Worm (Caenorhabditis elegans) whole organism, L3 larva: ENCODE results near the gene F46F5.8.

Experiments used
- aly-2 ChIP-seq: fragments of 150-350 bp; optimal IDR thresholded peaks from 2 replicates; lab custom pipeline; 2014; ENCODE audit warnings: missing biosample characterization, missing genetic modification characterization
- ama-1 ChIP-seq: fragments of 150-350 bp; optimal IDR thresholded peaks from 2 replicates; lab custom pipeline; 2018
- ceh-16 ChIP-seq: sonication (generic microtip); optimal IDR thresholded peaks from 2 replicates; lab custom pipeline; 2017; ENCODE audit warnings: missing biosample characterization, missing genetic modification characterization
- elt-2 ChIP-seq: sonication (generic microtip); optimal IDR thresholded peaks from 2 replicates; lab custom pipeline; 2016; ENCODE audit warnings: missing genetic modification reagents, mild to moderate bottlenecking, missing genetic modification characterization, missing compliant biosample characterization
- elt-3 ChIP-seq, 3 experiments: fragments of 150-350 bp in 1 of 3; sonication (generic microtip) in 2 of 3; optimal IDR thresholded peaks; 2 replicates in 2 of 3; 4 replicates in 1 of 3; lab custom pipeline; 2014 to 2017; ENCODE audit warnings: missing biosample characterization in 3 of 3, missing genetic modification characterization in 3 of 3
- nhr-25 ChIP-seq: sonication (generic microtip); optimal IDR thresholded peaks from 2 replicates; lab custom pipeline; 2017; ENCODE audit warnings: missing biosample characterization, missing genetic modification characterization
- nhr-67 ChIP-seq: fragments of 150-350 bp; optimal IDR thresholded peaks from 2 replicates; lab custom pipeline; 2014; ENCODE audit warnings: missing biosample characterization, missing genetic modification characterization
- pha-4 ChIP-seq: fragments of 150-350 bp; optimal IDR thresholded peaks from 2 replicates; lab custom pipeline; 2014; ENCODE audit warnings: missing biosample characterization, missing genetic modification reagents, missing genetic modification characterization
- skn-1 ChIP-seq: fragments of 150-350 bp; optimal IDR thresholded peaks from 2 replicates; lab custom pipeline; 2014; ENCODE audit warnings: missing biosample characterization, missing genetic modification characterization
- zag-1 ChIP-seq: fragments of 150-350 bp; optimal IDR thresholded peaks from 2 replicates; lab custom pipeline; 2014; ENCODE audit warnings: missing biosample characterization, missing genetic modification characterization
- ztf-11 ChIP-seq: fragments of 150-350 bp; optimal IDR thresholded peaks from 2 replicates; lab custom pipeline; 2014; ENCODE audit warnings: missing biosample characterization, missing genetic modification characterization

ce11 chrII:821514-821913 lies at the start of gene F46F5.8:
- TF ChIP-seq ztf-11 (tag; lab: Kevin White, UChicago), result no peak
- no peak for TF ChIP-seq ceh-16
- TF ChIP-seq nhr-67 (tag; lab: Kevin White, UChicago), result no peak
- TF ChIP-seq pha-4 (tag; lab: Kevin White, UChicago), result no peak
- TF ChIP-seq skn-1 (tag; lab: Kevin White, UChicago), result no peak
- no peak for TF ChIP-seq aly-2
- TF ChIP-seq zag-1, result no peak
- no peak for TF ChIP-seq nhr-25 (tag; lab: Kevin White, UChicago)
- no peak for TF ChIP-seq elt-2 (tag; lab: Kevin White, UChicago)
- TF ChIP-seq elt-3 (tag; optimal IDR thresholded peaks at IDR 0.05; lab: Kevin White, UChicago), result no peak
- TF ChIP-seq ama-1 (lab: Kevin White, UChicago), result no peak
